Worm (Caenorhabditis elegans): ENCODE results near the gene F12E12.1.

- no peak for TF ChIP-seq ama-1 (optimal IDR thresholded peaks at IDR 0.05)
- TF ChIP-seq elt-3 (tag; optimal IDR thresholded peaks at IDR 0.05) = no peak
- TF ChIP-seq ztf-11 (tag; optimal IDR thresholded peaks at IDR 0.05) = no peak
These were observed 27.1 kb upstream of the F12E12.1 start, which contains the start of gene srh-100 for ce11 chrII:3714595-3714994.

Data from whole organism, L2 larva.